Worm (Caenorhabditis elegans) whole organism, L4/young adult: ENCODE data around the gene Y49F6C.8.

ENCODE experiments used
- W03F9.2 ChIP-seq: fragments of 150-350 bp; optimal IDR thresholded peaks from 2 replicates; lab custom pipeline; 2014; ENCODE audit warnings: missing biosample characterization, missing genetic modification characterization
- dao-5 ChIP-seq: sonication (generic microtip); optimal IDR thresholded peaks from 2 replicates; lab custom pipeline; 2016; ENCODE audit warnings: missing genotype, missing genetic modification characterization, moderate library complexity, missing compliant biosample characterization
- him-1 ChIP-seq: sonication (generic microtip); optimal IDR thresholded peaks from 2 replicates; lab custom pipeline; 2016; ENCODE audit warnings: missing genotype, missing genetic modification reagents, missing genetic modification characterization, missing compliant biosample characterization

The Y49F6C.8 gene

DNA sequence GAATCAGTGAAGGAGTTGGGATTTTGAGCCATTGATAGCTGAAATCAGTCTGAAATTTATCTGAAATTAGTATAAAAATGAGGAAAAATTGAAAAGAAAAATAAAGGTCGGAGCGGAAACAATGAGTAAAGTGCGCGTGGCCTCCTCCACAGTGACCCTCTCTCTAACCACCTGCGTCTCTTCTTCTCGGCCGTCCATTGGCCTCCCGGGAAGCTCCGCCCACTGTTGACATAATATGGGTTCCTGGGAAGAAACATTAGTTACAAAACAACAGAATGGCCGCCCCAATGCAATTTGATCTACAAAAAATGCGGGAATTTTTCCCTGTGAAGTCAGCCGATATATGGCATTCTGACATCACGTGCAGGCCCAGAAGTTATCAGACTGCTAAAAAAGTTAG, at the start of gene Y49F6C.8:
Y49F6C.8 (minus strand) TSS at position 51 of the 400 bp plus-strand sequence.
- TF ChIP-seq him-1: no peak
- TF ChIP-seq W03F9.2: no peak
- no peak for TF ChIP-seq dao-5 (tag; lab: Kevin White, UChicago)

DNA sequence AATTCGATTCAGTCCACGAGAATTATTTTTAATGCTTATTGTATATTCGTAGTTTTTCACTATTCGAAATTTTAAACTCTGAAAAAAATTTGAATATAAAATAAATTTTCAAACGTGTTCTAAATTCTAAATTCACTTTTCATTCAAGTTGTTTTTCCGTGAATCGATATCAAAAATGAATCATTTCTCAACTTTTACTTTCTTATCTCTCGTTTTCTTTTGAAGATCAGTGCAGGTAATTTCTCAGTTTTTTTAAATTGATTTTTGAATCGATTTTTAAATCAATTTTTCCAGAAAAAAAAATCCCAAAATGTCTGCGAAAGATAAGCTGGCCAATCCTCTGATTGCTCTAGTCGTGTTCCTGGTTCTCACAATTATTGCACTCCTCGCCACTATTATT, 46.6 kb upstream of the Y49F6C.8 start, which contains the start of gene nep-6:
nep-6 (plus strand) TSS at position 301 of the 400 bp plus-strand sequence.
- TF ChIP-seq W03F9.2: no peak
- no peak for TF ChIP-seq him-1
- no peak for TF ChIP-seq dao-5 (tag; lab: Kevin White, UChicago)

DNA sequence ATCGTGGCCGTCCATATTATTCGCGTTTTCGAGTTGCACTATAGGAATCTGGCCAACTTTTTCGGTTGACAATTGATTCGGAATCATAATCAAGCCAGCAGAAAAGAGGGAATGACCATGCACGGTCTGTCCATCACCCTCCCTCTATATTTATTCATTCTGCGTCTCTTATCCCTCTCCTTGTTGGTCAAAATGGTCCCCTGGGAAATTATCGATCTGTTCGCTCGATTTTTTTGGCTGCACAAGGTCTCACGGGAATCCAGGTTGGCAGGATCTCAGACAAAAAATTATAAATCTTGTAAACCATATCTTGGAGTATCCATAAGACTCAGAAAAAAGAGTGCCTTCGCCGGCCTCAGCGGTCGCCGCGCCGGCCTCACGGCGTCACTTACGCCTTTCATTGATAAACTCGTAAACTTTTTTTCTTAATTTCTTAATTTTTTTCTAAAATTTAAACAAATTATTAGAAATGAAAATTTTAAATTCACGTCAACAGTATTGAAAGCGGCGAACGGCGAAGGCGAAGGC, 44.5 kb upstream of the Y49F6C.8 start, which contains the start of the genes F18A12.7 and F18A12.2:
F18A12.7 (minus strand) TSS at position 101 of the 528 bp plus-strand sequence.
F18A12.2 (plus strand) TSS at position 478 of the 528 bp plus-strand sequence.
- no peak for TF ChIP-seq dao-5 (tag; lab: Kevin White, UChicago)
- no peak for TF ChIP-seq W03F9.2
- no peak for TF ChIP-seq him-1

- no peak for TF ChIP-seq dao-5 (tag; lab: Kevin White, UChicago)
- TF ChIP-seq W03F9.2: no peak
Measured at ce11 chrII:3403535-3403934, 33.6 kb upstream of the Y49F6C.8 start, which contains the start of gene nep-8. Gene nep-8, plus strand, starts transcription at chrII:3403835.

- no peak for TF ChIP-seq him-1
- no peak for TF ChIP-seq W03F9.2
- no peak for TF ChIP-seq dao-5 (tag; lab: Kevin White, UChicago)
Measured at ce11 chrII:3402854-3403253, 32.9 kb upstream of the Y49F6C.8 start, which contains the start of gene nep-10. Gene nep-10, minus strand, starts transcription at chrII:3402954.

DNA sequence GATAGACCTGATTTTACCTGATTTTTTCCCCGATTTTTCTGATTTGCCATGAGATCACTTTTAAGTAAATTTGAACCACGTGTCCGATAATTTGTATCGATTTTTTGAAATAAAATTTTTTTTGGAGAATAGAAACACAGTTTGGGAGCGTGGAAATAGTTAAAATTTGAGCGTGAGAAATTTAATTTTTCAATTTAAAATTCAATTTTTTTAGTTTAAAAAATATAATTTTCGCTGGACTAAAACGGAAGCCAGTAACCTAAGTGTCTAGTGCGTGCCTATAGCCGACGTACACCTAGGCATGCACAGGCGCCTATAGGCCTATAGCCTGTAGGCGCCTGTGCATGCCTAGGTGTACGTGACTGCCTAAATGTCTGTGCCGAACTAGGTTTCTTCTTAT, 29.3 kb upstream of the Y49F6C.8 start, which contains the start of gene nep-9:
nep-9 (minus strand) TSS at position 101 of the 400 bp plus-strand sequence.
- no peak for TF ChIP-seq him-1
- no peak for TF ChIP-seq dao-5 (tag; lab: Kevin White, UChicago)
- no peak for TF ChIP-seq W03F9.2

ce11 chrII:3395484-3395883, 25.6 kb upstream of the Y49F6C.8 start, which contains the start of gene nep-20:
Gene nep-20, minus strand, starts transcription at chrII:3395584.
- no peak for TF ChIP-seq W03F9.2
- no peak for TF ChIP-seq dao-5 (tag; lab: Kevin White, UChicago)
- TF ChIP-seq him-1: no peak

ce11 chrII:3387503-3387902, 17.6 kb upstream of the Y49F6C.8 start, which contains the start of gene T06D4.6:
Gene T06D4.6, minus strand, starts transcription at chrII:3387603.
- TF ChIP-seq dao-5 (tag; lab: Kevin White, UChicago) (no peak), him-1 (no peak), W03F9.2 (no peak)

ce11 chrII:3385736-3386135, 15.8 kb upstream of the Y49F6C.8 start, which contains the start of gene T06D4.2:
Gene T06D4.2, minus strand, starts transcription at chrII:3385905.
- TF ChIP-seq dao-5 (tag; lab: Kevin White, UChicago) (no peak), W03F9.2 (no peak), him-1 (no peak)

DNA sequence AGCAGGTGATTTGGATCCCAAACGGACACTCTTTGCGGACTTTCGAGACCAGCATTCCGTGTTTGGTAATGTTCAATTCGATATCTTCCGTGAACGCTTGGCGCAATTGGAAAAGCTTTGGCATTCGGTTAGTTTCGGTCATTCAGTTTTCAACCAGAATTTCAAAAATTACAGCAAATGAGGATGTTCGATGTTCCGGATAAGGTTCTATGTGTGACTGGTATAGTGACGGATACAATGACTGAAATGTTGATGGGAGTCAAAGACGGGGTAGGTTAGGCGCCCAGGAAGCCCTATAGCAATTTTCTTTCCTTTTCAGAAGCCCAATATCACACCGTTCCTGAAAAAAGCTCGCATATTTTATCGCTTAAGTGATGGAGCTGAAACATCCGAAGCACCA, 13.2 kb upstream of the Y49F6C.8 start:
- no peak for TF ChIP-seq dao-5 (tag; lab: Kevin White, UChicago)
- TF ChIP-seq him-1: no peak
- no peak for TF ChIP-seq W03F9.2

DNA sequence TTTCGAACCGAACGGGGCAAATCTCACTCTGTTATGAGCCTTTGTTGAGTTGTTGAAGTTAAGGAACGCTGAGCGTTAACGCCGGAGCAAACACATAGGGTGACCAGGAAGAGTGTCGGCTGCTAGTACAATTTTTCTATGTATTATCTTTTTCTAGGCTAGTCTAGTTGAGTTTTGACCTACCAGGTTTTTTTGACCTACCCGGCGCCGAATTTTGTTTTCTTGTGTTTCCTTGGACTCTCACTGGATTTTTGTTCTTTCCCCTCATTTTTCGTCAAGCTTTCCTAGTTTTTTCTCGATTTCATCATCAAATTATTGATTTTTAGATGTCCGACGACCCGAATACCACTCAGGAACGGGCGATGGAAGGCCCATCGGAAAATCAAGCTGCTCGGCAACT, 11.6 kb upstream of the Y49F6C.8 start, which contains the start of gene T06D4.1:
T06D4.1 (plus strand) TSS at position 321 of the 400 bp plus-strand sequence.
- no peak for TF ChIP-seq W03F9.2
- TF ChIP-seq dao-5 (tag; lab: Kevin White, UChicago): no peak
- TF ChIP-seq him-1: no peak

DNA sequence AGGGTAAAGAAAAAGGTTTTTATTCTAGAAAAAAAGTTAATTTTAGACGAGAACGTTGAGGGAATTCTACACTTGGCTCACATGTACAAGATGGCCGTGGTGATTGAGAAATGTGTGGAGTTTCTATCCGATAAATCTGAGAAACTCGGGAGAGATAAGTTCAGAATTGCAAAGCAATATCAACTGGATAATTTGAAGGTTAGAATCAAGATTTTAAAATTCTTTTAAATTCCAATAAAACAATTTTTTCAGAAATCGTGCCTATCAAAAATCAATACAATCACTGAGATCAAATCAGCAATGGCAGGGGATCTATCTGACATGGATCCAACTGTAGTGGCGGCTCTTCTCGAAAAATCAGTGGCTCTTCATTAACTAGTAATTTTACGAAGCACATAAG, 8.4 kb upstream of the Y49F6C.8 start, which contains the start of gene Y49F6C.2:
Y49F6C.2 (plus strand) TSS at position 301 of the 400 bp plus-strand sequence.
- TF ChIP-seq dao-5 (tag; lab: Kevin White, UChicago) (no peak), him-1 (no peak), W03F9.2 (no peak)

DNA sequence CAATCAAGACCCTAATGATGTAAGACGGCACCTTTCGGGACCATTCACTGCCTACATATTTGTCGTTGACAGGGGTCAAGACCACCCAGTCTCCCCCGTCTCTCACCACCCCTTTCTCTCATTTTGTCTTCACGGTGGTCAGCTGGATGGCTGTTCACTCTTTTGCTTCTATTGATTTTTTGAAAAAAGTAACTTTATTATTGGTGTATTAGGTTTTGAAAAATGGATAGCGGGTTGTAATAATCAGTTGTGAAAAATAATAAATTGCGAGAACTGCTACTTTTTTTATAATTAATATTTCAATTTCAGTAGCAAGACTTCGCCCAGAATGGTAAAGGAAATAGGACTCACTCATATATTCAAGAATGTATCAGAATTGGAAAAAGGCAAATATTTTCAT, 6.9 kb upstream of the Y49F6C.8 start, which contains the start of gene bath-9:
bath-9 (plus strand) TSS at position 301 of the 400 bp plus-strand sequence.
- no peak for TF ChIP-seq W03F9.2
- TF ChIP-seq dao-5 (tag; lab: Kevin White, UChicago): no peak
- no peak for TF ChIP-seq him-1

DNA sequence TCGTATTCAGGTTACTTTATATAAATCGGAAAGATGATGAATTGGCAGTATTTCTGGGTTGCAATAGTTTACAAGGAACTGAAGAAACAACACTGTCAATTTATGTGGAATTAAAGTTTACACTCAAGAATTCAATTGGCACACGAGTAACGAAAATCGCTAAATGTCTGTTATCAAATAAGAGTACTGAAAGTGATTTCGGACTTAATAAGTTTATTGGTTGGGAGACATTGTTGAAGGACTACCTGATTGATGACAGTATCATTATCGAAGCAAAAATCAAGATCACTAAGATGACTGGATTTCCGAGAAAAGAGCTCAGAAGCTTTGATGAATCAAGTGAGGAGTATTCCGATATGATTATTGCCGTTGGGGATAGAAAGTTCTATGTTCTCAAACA, 5.4 kb upstream of the Y49F6C.8 start:
- TF ChIP-seq him-1 (no peak), dao-5 (tag; lab: Kevin White, UChicago) (no peak), W03F9.2 (no peak)

ce11 chrII:3374779-3375178, 4.9 kb upstream of the Y49F6C.8 start, which contains the start of gene bath-10:
Gene bath-10, plus strand, starts transcription at chrII:3375079.
- TF ChIP-seq W03F9.2 (no peak), dao-5 (tag; lab: Kevin White, UChicago) (no peak), him-1 (no peak)
